Worm (Caenorhabditis elegans) whole organism, midembryonic: ENCODE data around the gene ooc-5.

Source experiments
- T22C8.4 ChIP-seq: fragments of 200-800 bp; sonication (Bioruptor generic); IDR thresholded peaks from 2 replicates; pipeline ENCODE4 v1.3.6; 2022; ENCODE audit warnings: missing genetic modification characterization, missing compliant biosample characterization
- cog-1 ChIP-seq: sonication (generic microtip); optimal IDR thresholded peaks from 2 replicates; lab custom pipeline; 2016; ENCODE audit warnings: missing genetic modification characterization, missing compliant biosample characterization
- flt-1 ChIP-seq: fragments of 200-800 bp; sonication (Bioruptor generic); IDR thresholded peaks from 2 replicates; pipeline ENCODE4 v1.3.6; 2022; ENCODE audit warnings: missing genetic modification characterization, missing compliant biosample characterization
- klf-2 ChIP-seq: fragments of 200-800 bp; sonication (Bioruptor generic); conservative IDR thresholded peaks from 2 replicates; pipeline ENCODE4 v1.3.6; 2022; ENCODE audit warnings: missing genetic modification reagents, missing genetic modification characterization, missing compliant biosample characterization
- med-1 ChIP-seq: sonication (generic microtip); optimal IDR thresholded peaks from 2 replicates; lab custom pipeline; 2017; ENCODE audit warnings: missing genetic modification characterization, mild to moderate bottlenecking, missing compliant biosample characterization, antibody characterized with exemption, missing genetic modification reagents; ENCODE audit not compliant: insufficient read depth
- ref-1 ChIP-seq: fragments of 200-800 bp; sonication (Bioruptor generic); conservative IDR thresholded peaks from 2 replicates; pipeline ENCODE4 v1.3.6; 2022; ENCODE audit warnings: missing genetic modification reagents, missing genetic modification characterization, missing compliant biosample characterization
- tab-1 ChIP-seq: fragments of 200-800 bp; sonication (Bioruptor generic); IDR thresholded peaks from 2 replicates; pipeline ENCODE4 v1.3.6; 2022; ENCODE audit warnings: missing genetic modification characterization, missing compliant biosample characterization
- ztf-23 ChIP-seq: fragments of 200-800 bp; sonication (Bioruptor generic); IDR thresholded peaks from 2 replicates; pipeline ENCODE4 v1.3.6; 2022; ENCODE audit warnings: missing genetic modification reagents, missing genetic modification characterization, missing compliant biosample characterization
- ztf-29 ChIP-seq: fragments of 200-800 bp; sonication (Bioruptor generic); IDR thresholded peaks from 2 replicates; pipeline ENCODE4 v1.3.6; 2022; ENCODE audit warnings: missing genetic modification reagents, missing genetic modification characterization, missing compliant biosample characterization

The ooc-5 gene

DNA sequence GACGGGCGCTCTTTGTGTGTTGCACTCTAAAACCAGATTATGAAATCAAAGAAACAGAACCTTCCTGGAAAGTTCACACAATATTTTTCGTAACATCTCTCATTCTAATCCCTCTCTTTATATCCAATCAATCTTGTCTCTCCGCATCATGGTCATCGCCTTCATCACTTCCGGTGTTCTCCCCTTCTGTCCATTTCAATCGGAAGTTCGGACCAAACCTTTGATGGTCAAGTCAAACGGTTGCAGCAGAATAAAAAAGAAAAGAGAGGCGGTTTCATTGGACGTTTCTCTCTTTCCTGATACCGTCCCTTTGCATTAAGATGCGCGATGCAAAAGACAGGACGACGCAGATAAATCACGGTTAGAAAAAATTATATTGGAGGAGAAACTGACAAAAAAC, 40.1 kb downstream of the ooc-5 start:
- TF ChIP-seq cog-1 (no peak), ztf-23 (GFP tag; lab: Robert Waterston, UW) (no peak), med-1 (GFP tag; lab: Kevin White, UChicago) (no peak), ztf-29 (GFP tag; lab: Robert Waterston, UW) (no peak), klf-2 (no peak), ref-1 (no peak), flt-1 (GFP tag; lab: Robert Waterston, UW) (no peak), tab-1 (GFP tag; lab: Robert Waterston, UW) (no peak), T22C8.4 (GFP tag; lab: Robert Waterston, UW) (no peak)

DNA sequence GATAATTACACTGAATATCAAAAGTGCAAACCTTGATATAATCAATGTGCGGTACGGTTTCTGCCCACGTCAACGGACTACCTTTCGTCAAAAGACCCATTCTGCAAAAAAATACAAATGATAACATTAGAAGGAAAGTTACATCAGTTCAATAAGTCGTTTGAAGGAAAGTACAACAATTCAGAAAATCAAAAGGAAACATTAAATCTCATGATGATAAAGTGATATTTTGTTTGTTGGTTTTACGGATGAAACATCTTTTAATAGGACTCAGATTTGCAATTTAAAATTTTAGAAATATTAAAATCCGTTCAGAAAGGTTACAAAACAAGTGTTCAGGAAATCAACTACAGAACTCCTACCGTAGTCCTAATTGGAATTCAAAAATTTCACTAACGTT, 45.2 kb downstream of the ooc-5 start, which contains the start of gene gcs-1:
TSS of gene gcs-1 (minus strand) at position 101 of the 400 bp plus-strand sequence.
- no peak for TF ChIP-seq klf-2

DNA sequence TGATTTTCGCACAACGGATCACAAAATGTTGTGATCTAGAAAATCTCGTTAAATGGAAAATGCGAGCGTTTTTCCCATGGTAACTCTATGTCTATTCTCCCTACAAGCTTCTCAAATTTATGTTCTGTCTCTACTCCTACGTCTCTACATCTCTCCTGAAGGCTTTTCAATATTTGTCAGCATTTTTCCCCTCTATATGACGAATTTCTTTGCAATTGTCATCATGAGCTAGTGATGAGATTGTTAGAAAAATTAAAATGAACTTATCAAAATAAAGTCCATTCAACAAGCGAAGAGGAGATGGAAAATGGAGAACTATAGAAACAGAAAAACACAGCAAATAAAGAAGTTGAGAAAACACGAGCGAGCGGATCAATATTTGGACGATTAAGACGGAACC, 45.8 kb downstream of the ooc-5 start:
- TF ChIP-seq T22C8.4 (GFP tag; lab: Robert Waterston, UW) (no peak), ztf-29 (GFP tag; lab: Robert Waterston, UW) (no peak), med-1 (GFP tag; lab: Kevin White, UChicago) (no peak), klf-2 (no peak), tab-1 (GFP tag; lab: Robert Waterston, UW) (no peak)

DNA sequence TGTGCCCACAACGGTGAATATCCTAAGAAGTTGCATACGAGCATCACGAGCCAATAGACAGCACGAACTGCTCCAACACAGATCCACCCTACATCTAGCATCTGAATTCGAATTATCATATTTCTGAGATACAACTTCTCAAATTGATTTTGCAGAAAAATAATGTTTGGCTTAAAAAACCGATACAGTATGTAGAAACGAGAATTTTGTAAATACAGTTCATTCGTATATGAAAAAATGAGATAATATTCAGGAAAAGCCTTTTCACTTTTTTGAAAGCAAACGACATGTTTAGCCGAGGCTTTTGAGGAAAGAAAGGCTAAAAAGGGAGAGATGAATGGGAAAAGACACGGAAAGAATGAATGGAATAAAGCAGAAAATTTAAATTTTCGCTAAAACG, 48.3 kb downstream of the ooc-5 start, which contains the start of gene F37B12.3:
TSS of gene F37B12.3 (minus strand) at position 101 of the 400 bp plus-strand sequence.
- TF ChIP-seq ref-1 (no peak), flt-1 (GFP tag; lab: Robert Waterston, UW) (no peak), med-1 (GFP tag; lab: Kevin White, UChicago) (no peak)

DNA sequence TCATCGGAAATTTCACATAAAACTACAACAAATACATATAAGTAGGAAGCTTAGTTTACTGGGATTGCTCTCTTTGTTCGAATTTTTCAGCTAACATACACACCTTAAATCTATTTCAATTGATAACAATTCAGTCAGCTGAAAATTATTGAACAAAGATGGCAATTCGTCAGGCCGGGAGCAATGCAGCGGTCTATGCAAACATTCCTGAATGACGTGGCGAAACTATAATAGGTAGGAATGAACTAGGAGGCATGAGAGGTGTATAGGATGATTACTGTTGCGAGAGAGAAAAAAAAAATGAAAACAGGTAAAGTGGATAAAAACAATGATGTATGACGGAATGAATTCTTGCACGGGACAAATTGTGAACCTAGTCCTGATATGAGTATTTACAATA, 49.1 kb downstream of the ooc-5 start:
- TF ChIP-seq ztf-29 (GFP tag; lab: Robert Waterston, UW) (no peak), tab-1 (GFP tag; lab: Robert Waterston, UW) (no peak), T22C8.4 (GFP tag; lab: Robert Waterston, UW) (no peak), cog-1 (no peak)
